Worm (Caenorhabditis elegans): Measurements from ENCODE around the gene R160.6.
A peak's percentile ranks its signal among the peaks of the same experiment; 100 is the strongest.

The R160.6 gene

ce11 chrX:4395073-4395850, 22.2 kb upstream of the R160.6 start (continued):
- TF ChIP-seq daf-16 (GFP tag; optimal IDR thresholded peaks at IDR 0.05) = peak; percentile 33 to 89
- peak; percentile 74 for TF ChIP-seq daf-16 (tag; optimal IDR thresholded peaks at IDR 0.05)
- no peak; the same call in 1 of the 2 replicates for TF ChIP-seq lin-38 (GFP tag; IDR thresholded peaks at IDR 0.05)
- peak; percentile 78 for TF ChIP-seq mxl-3 (GFP tag; optimal IDR thresholded peaks at IDR 0.05)
- no peak for TF ChIP-seq zag-1 (tag; optimal IDR thresholded peaks at IDR 0.05)
- TF ChIP-seq nhr-237 (tag; optimal IDR thresholded peaks at IDR 0.05) = no peak
- peak; percentile 65 for TF ChIP-seq Y5F2A.4 (GFP tag; optimal IDR thresholded peaks at IDR 0.05)
- TF ChIP-seq ceh-62 (tag; optimal IDR thresholded peaks at IDR 0.05) = no peak
- TF ChIP-seq fkh-10 (GFP tag; optimal IDR thresholded peaks at IDR 0.05) = peak; percentile 38
- TF ChIP-seq T26A8.4 (GFP tag; IDR thresholded peaks at IDR 0.05) = no peak
- no peak for TF ChIP-seq lin-39 (tag; optimal IDR thresholded peaks at IDR 0.05)
- TF ChIP-seq dmd-8 (GFP tag; IDR thresholded peaks at IDR 0.05) = no peak
- TF ChIP-seq ztf-11 (tag; optimal IDR thresholded peaks at IDR 0.05) = no peak
- no peak for TF ChIP-seq snpc-1.2 (GFP tag; IDR thresholded peaks at IDR 0.05)
- TF ChIP-seq hmg-1.1 (GFP tag; IDR thresholded peaks at IDR 0.05) = peak; percentile 96
- peak; percentile 83 for TF ChIP-seq hlh-11 (tag; optimal IDR thresholded peaks at IDR 0.05)
- no peak for TF ChIP-seq D1046.2 (GFP tag; IDR thresholded peaks at IDR 0.05)
- no peak for TF ChIP-seq cey-2 (tag; optimal IDR thresholded peaks at IDR 0.05; ENCODE audit: borderline replicate concordance, insufficient read depth)
- TF ChIP-seq lin-29 (GFP tag; IDR thresholded peaks at IDR 0.05) = peak; percentile 68; the same call in 1 of the 2 replicates
- peak in 1 of 2 experiments; percentile 83 for TF ChIP-seq lsy-2 (tag; optimal IDR thresholded peaks at IDR 0.05)
- TF ChIP-seq nhr-42 (GFP tag; IDR thresholded peaks at IDR 0.05) = peak; percentile 86
- no peak for TF ChIP-seq fos-1 (tag; optimal IDR thresholded peaks at IDR 0.05)
- no peak for TF ChIP-seq tra-1 (GFP tag; IDR thresholded peaks at IDR 0.05)

- 0 out of 2 replicates have a peak, but pooled peaks have one; percentile 21 for TF ChIP-seq Y48G9A.11 (GFP tag; IDR thresholded peaks at IDR 0.05)
Measured at ce11 chrX:4394505-4394904, 21.5 kb upstream of the R160.6 start.

ce11 chrX:4391680-4392079, 18.7 kb upstream of the R160.6 start:
- TF ChIP-seq ceh-32 (tag; optimal IDR thresholded peaks at IDR 0.05; ENCODE audit: poor library complexity) (no peak), F10B5.3 (tag; optimal IDR thresholded peaks at IDR 0.05) (no peak), nhr-28 (tag; optimal IDR thresholded peaks at IDR 0.05) (no peak), ctbp-1 (GFP tag; IDR thresholded peaks at IDR 0.05) (no peak), nhr-11 (tag; optimal IDR thresholded peaks at IDR 0.05) (no peak), lin-13 (GFP tag; optimal IDR thresholded peaks at IDR 0.05) (no peak), Y5F2A.4 (GFP tag; optimal IDR thresholded peaks at IDR 0.05) (no peak), nhr-76 (tag; optimal IDR thresholded peaks at IDR 0.05) (no peak), nhr-10 (tag; optimal IDR thresholded peaks at IDR 0.05) (no peak), mes-2 (tag; optimal IDR thresholded peaks at IDR 0.05; ENCODE audit: poor library complexity, severe bottlenecking) (no peak), hmg-1.1 (GFP tag; IDR thresholded peaks at IDR 0.05) (0 out of 2 replicates have a peak, but pooled peaks have one; percentile 19), hif-1 (tag; optimal IDR thresholded peaks at IDR 0.05) (no peak), aha-1 (tag) (peak; percentile 81), F37D6.2 (tag; optimal IDR thresholded peaks at IDR 0.05) (no peak), unc-130 (GFP tag; optimal IDR thresholded peaks at IDR 0.05) (no peak), Y75B8A.6 (GFP tag; IDR thresholded peaks at IDR 0.05) (no peak), lim-7 (GFP tag; IDR thresholded peaks at IDR 0.05) (no peak), zip-11 (GFP tag; IDR thresholded peaks at IDR 0.05) (no peak)

Data from whole organism, L4 larva.